Fruit fly (Drosophila melanogaster) whole organism, embryonic: Measurements from ENCODE around the gene lqfR.
A peak's percentile ranks its signal among the peaks of the same experiment; 100 is the strongest.

ENCODE experiments used
- Abd-B ChIP-seq: fragments of 200-800 bp; sonication (Bioruptor generic); optimal IDR thresholded peaks from 2 replicates; lab custom pipeline; 2018; ENCODE audit warnings: missing biosample characterization, mild to moderate bottlenecking, missing genetic modification characterization, moderate library complexity
- Bteb2 ChIP-seq: fragments of 200-800 bp; sonication (Bioruptor generic); optimal IDR thresholded peaks from 2 replicates; lab custom pipeline; 2016; ENCODE audit warnings: missing biosample characterization, missing genetic modification characterization
- CG1024 ChIP-seq: fragments of 200-800 bp; sonication (Bioruptor generic); IDR thresholded peaks from 2 replicates; pipeline ENCODE4 v1.3.6; 2022; ENCODE audit warnings: missing biosample characterization, missing genetic modification characterization
- CG10267 ChIP-seq: fragments of 200-800 bp; sonication (Bioruptor generic); optimal IDR thresholded peaks from 2 replicates; lab custom pipeline; 2018; ENCODE audit warnings: missing biosample characterization, mild to moderate bottlenecking, missing genetic modification characterization, moderate library complexity
- CG11560 ChIP-seq: fragments of 200-800 bp; sonication (Bioruptor generic); IDR thresholded peaks from 3 replicates; pipeline ENCODE4 v1.3.6; 2022; ENCODE audit warnings: missing biosample characterization, missing genetic modification characterization
- CG13287 ChIP-seq: fragments of 200-800 bp; sonication (Bioruptor generic); IDR thresholded peaks from 2 replicates; pipeline ENCODE4 v1.3.6; 2022; ENCODE audit warnings: missing biosample characterization, missing genetic modification characterization; ENCODE audit not compliant: partially characterized antibody
- CG13775 ChIP-seq: fragments of 200-800 bp; sonication (Bioruptor generic); optimal IDR thresholded peaks from 3 replicates; lab custom pipeline; 2017; ENCODE audit warnings: missing biosample characterization, mild to moderate bottlenecking, missing genetic modification characterization
- CG15696 ChIP-seq: fragments of 200-800 bp; sonication (Bioruptor generic); optimal IDR thresholded peaks from 2 replicates; lab custom pipeline; 2019; ENCODE audit warnings: missing biosample characterization, mild to moderate bottlenecking, missing genetic modification characterization, moderate library complexity
- CG17359 ChIP-seq: fragments of 200-800 bp; sonication (Bioruptor generic); optimal IDR thresholded peaks from 3 replicates; lab custom pipeline; 2018; ENCODE audit warnings: missing biosample characterization, mild to moderate bottlenecking, missing genetic modification characterization, moderate library complexity
- CG30403 ChIP-seq: fragments of 200-800 bp; sonication (Bioruptor generic); optimal IDR thresholded peaks from 3 replicates; lab custom pipeline; 2016; ENCODE audit warnings: missing biosample characterization, missing genetic modification characterization
- CG31365 ChIP-seq: fragments of 200-800 bp; sonication (Bioruptor generic); optimal IDR thresholded peaks from 2 replicates; lab custom pipeline; 2018; ENCODE audit warnings: missing biosample characterization, mild to moderate bottlenecking, missing genetic modification characterization
- CG4707 ChIP-seq: fragments of 200-800 bp; sonication (Bioruptor generic); optimal IDR thresholded peaks from 2 replicates; lab custom pipeline; 2018; ENCODE audit warnings: missing biosample characterization, mild to moderate bottlenecking, missing genetic modification characterization, moderate library complexity
- CG6854 ChIP-seq: fragments of 200-800 bp; sonication (Bioruptor generic); optimal IDR thresholded peaks from 3 replicates; lab custom pipeline; 2017; ENCODE audit warnings: missing biosample characterization, mild to moderate bottlenecking, missing genetic modification characterization
- CG7357 ChIP-seq: fragments of 200-800 bp; sonication (Bioruptor generic); IDR thresholded peaks from 3 replicates; pipeline ENCODE4 v1.3.6; 2022; ENCODE audit warnings: missing biosample characterization, missing genetic modification characterization
- CG8765 ChIP-seq: fragments of 200-800 bp; sonication (Bioruptor generic); IDR thresholded peaks from 2 replicates; pipeline ENCODE4 v1.3.6; 2022; ENCODE audit warnings: missing biosample characterization, missing genetic modification characterization
- Doc3 ChIP-seq: fragments of 200-800 bp; sonication (Bioruptor generic); IDR thresholded peaks from 3 replicates; pipeline ENCODE4 v1.3.6; 2022; ENCODE audit warnings: missing biosample characterization, missing genetic modification characterization; ENCODE audit not compliant: partially characterized antibody
- E2f1 ChIP-seq: fragments of 200-800 bp; sonication (Bioruptor generic); IDR thresholded peaks from 2 replicates; pipeline ENCODE4 v1.3.6; 2022; ENCODE audit warnings: missing biosample characterization, missing genetic modification characterization
- Fer3 ChIP-seq: fragments of 200-800 bp; sonication (Bioruptor generic); optimal IDR thresholded peaks from 2 replicates; lab custom pipeline; 2018; ENCODE audit warnings: missing biosample characterization, mild to moderate bottlenecking, missing genetic modification characterization, moderate library complexity
- H15 ChIP-seq: fragments of 200-800 bp; sonication (Bioruptor generic); IDR thresholded peaks from 3 replicates; pipeline ENCODE4 v1.3.6; 2022; ENCODE audit warnings: missing biosample characterization, missing genetic modification characterization
- HLH3B ChIP-seq: fragments of 200-800 bp; sonication (Bioruptor generic); IDR thresholded peaks from 2 replicates; pipeline ENCODE4 v1.3.6; 2022; ENCODE audit warnings: missing biosample characterization, missing genetic modification characterization
- HLH54F ChIP-seq: fragments of 200-800 bp; sonication (Bioruptor generic); optimal IDR thresholded peaks from 3 replicates; lab custom pipeline; 2016; ENCODE audit warnings: missing biosample characterization, missing genetic modification characterization
- Hand ChIP-seq: fragments of 200-800 bp; sonication (Bioruptor generic); optimal IDR thresholded peaks from 2 replicates; lab custom pipeline; 2017; ENCODE audit warnings: mild to moderate bottlenecking, missing biosample characterization, missing genetic modification reagents, missing genetic modification characterization
- Myb ChIP-seq: fragments of 200-800 bp; sonication (Bioruptor generic); optimal IDR thresholded peaks from 2 replicates; lab custom pipeline; 2016; ENCODE audit warnings: missing biosample characterization, missing genetic modification characterization
- amos ChIP-seq: fragments of 200-800 bp; sonication (Bioruptor generic); IDR thresholded peaks from 2 replicates; pipeline ENCODE4 v1.3.6; 2022; ENCODE audit warnings: missing biosample characterization, missing genetic modification characterization; ENCODE audit not compliant: partially characterized antibody
- az2 ChIP-seq: fragments of 200-800 bp; sonication (Bioruptor generic); optimal IDR thresholded peaks from 3 replicates; lab custom pipeline; 2016; ENCODE audit warnings: missing biosample characterization, missing genetic modification characterization
- crol ChIP-seq: fragments of 200-800 bp; sonication (Bioruptor generic); IDR thresholded peaks from 2 replicates; pipeline ENCODE4 v1.3.6; 2022; ENCODE audit warnings: missing biosample characterization, missing genetic modification characterization
- dan ChIP-seq: fragments of 200-800 bp; sonication (Bioruptor generic); IDR thresholded peaks from 2 replicates; pipeline ENCODE4 v1.3.6; 2022; ENCODE audit warnings: missing biosample characterization, missing genetic modification characterization
- dm ChIP-seq: fragments of 200-800 bp; sonication (Bioruptor generic); optimal IDR thresholded peaks from 3 replicates; lab custom pipeline; 2016; ENCODE audit warnings: missing biosample characterization, missing genetic modification characterization
- ewg ChIP-seq: fragments of 200-800 bp; sonication (Bioruptor generic); optimal IDR thresholded peaks from 3 replicates; lab custom pipeline; 2017; ENCODE audit warnings: mild to moderate bottlenecking, missing biosample characterization, missing genetic modification reagents, missing genetic modification characterization
- eyg ChIP-seq: fragments of 200-800 bp; sonication (Bioruptor generic); optimal IDR thresholded peaks from 3 replicates; lab custom pipeline; 2016; ENCODE audit warnings: missing biosample characterization, missing genetic modification characterization
- gsb ChIP-seq: fragments of 200-800 bp; sonication (Bioruptor generic); IDR thresholded peaks from 2 replicates; pipeline ENCODE4 v1.3.6; 2022; ENCODE audit warnings: missing biosample characterization, missing genetic modification characterization
- hb ChIP-seq: fragments of 200-800 bp; sonication (Bioruptor generic); IDR thresholded peaks from 3 replicates; pipeline ENCODE4 v1.3.6; 2022; ENCODE audit warnings: missing biosample characterization, missing genetic modification characterization; ENCODE audit not compliant: partially characterized antibody
- luna ChIP-seq: fragments of 200-800 bp; sonication (Bioruptor generic); optimal IDR thresholded peaks from 2 replicates; lab custom pipeline; 2016; ENCODE audit warnings: missing biosample characterization, missing genetic modification characterization
- mam ChIP-seq: fragments of 200-800 bp; sonication (Bioruptor generic); optimal IDR thresholded peaks from 3 replicates; lab custom pipeline; 2016; ENCODE audit warnings: missing biosample characterization, missing genetic modification characterization
- nmo ChIP-seq: fragments of 200-800 bp; sonication (Bioruptor generic); optimal IDR thresholded peaks from 2 replicates; lab custom pipeline; 2018; ENCODE audit warnings: missing biosample characterization, mild to moderate bottlenecking, missing genetic modification characterization, moderate library complexity
- prd ChIP-seq, 3 experiments: fragments of >200 bp in 2 of 3; fragments of 200-800 bp in 1 of 3; sonication (Bioruptor generic) in 1 of 3; optimal IDR thresholded peaks in 2 of 3; IDR thresholded peaks in 1 of 3; 2 replicates in 2 of 3; 3 replicates in 1 of 3; pipeline versions ENCODE4 v1.3.6 to Lab custom; 2017 to 2022; ENCODE audit warnings: missing biosample characterization in 1 of 3, missing genetic modification characterization in 1 of 3
- sens ChIP-seq: fragments of 200-800 bp; sonication (Bioruptor generic); peaks from one replicate; lab custom pipeline; 2016; ENCODE audit warnings: missing biosample characterization, missing genetic modification characterization
- stwl ChIP-seq: fragments of 200-800 bp; sonication (Bioruptor generic); optimal IDR thresholded peaks from 3 replicates; lab custom pipeline; 2018; ENCODE audit warnings: missing biosample characterization, mild to moderate bottlenecking, missing genetic modification characterization, moderate library complexity

Gene lqfR

DNA sequence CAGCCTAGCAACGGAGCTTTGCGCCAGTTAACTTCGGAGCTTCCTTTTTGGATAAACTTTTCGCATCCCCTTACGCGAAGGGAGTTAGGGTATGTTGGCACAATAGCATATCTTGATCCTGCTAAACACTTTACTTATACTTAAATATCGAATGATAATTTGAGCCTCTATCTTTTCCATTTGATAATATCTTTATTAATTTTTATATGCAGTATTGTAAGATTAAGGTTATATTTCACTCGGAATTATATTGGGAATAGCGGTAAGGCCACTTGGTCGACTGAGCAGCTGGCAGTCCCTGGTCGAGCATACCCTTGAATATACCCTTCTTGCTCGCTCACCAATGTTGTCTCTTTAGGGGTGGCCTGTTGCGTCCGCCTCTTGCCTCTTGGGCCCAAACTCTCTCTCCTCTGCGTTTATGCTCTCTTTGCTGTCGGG is 42.3 kb upstream of the lqfR start (continued):
- TF ChIP-seq nmo (GFP tag; lab: Kevin White, UChicago) (peak; percentile 64), CG1024 (GFP tag; lab: Robert Waterston, UW) (peak; percentile 49), E2f1 (GFP tag; lab: Robert Waterston, UW) (peak; percentile 60), HLH3B (peak; percentile 83), Hand (peak; percentile 29), CG4707 (no peak), CG11560 (tag; lab: Robert Waterston, UW) (peak; percentile 60; the same call in 2 of the 3 replicates), CG13775 (GFP tag; lab: Kevin White, UChicago) (peak; percentile 64), CG6854 (GFP tag; lab: Kevin White, UChicago) (peak; percentile 46), CG10267 (tag; lab: Kevin White, UChicago) (peak; percentile 43), CG15696 (tag; lab: Kevin White, UChicago) (peak; percentile 29), dm (GFP tag; lab: Kevin White, UChicago) (no peak), HLH54F (peak; percentile 8), eyg (GFP tag; lab: Kevin White, UChicago) (peak; percentile 45), CG8765 (GFP tag; lab: Robert Waterston, UW) (peak; percentile 6; the same call in 1 of the 2 replicates), H15 (GFP tag; lab: Robert Waterston, UW) (peak; percentile 29; the same call in 1 of the 3 replicates), Myb (no peak), crol (GFP tag; lab: Robert Waterston, UW) (no peak), dan (no peak), Fer3 (tag; lab: Kevin White, UChicago) (peak; percentile 55), hb (GFP tag; lab: Robert Waterston, UW) (no peak), CG17359 (peak; percentile 50), luna (GFP tag; lab: Kevin White, UChicago) (no peak), ewg (GFP tag; lab: Kevin White, UChicago) (no peak), CG30403 (GFP tag; lab: Kevin White, UChicago) (peak; percentile 75), CG31365 (tag; lab: Kevin White, UChicago) (no peak), CG13287 (no peak), stwl (tag; lab: Kevin White, UChicago) (no peak), amos (GFP tag; lab: Robert Waterston, UW) (no peak), az2 (GFP tag; lab: Kevin White, UChicago) (peak; percentile 52), prd (optimal IDR thresholded peaks at IDR 0.05; lab: Kevin White, UChicago) (no peak), prd (GFP tag; IDR thresholded peaks at IDR 0.05; lab: Robert Waterston, UW) (peak; percentile 78), CG7357 (peak; percentile 45; the same call in 1 of the 3 replicates), Abd-B (GFP tag; lab: Kevin White, UChicago) (no peak), mam (GFP tag; lab: Kevin White, UChicago) (peak; percentile 71), Bteb2 (GFP tag; lab: Kevin White, UChicago) (no peak), gsb (GFP tag; lab: Robert Waterston, UW) (peak; percentile 34; the same call in 1 of the 2 replicates), Doc3 (GFP tag; lab: Robert Waterston, UW) (no peak)

dm6 chr3R:22372535-22372934 is 38.6 kb upstream of the lqfR start, which contains the start of gene CG7069:
CG7069 (plus strand) TSS chr3R:22372835.
- peak; percentile 0 for TF ChIP-seq sens
- no peak for TF ChIP-seq CG31365 (tag; lab: Kevin White, UChicago)
